Fruit fly (Drosophila melanogaster) whole organism, embryonic: ENCODE data around the gene Cdc14.
A peak's percentile ranks its signal among the peaks of the same experiment; 100 is the strongest.

ENCODE experiments used
- Adf1 ChIP-seq: fragments of 200-800 bp; sonication (Bioruptor generic); IDR thresholded peaks from 2 replicates; pipeline ENCODE4 v1.3.6; 2022; ENCODE audit warnings: missing biosample characterization, missing genetic modification characterization
- CG1024 ChIP-seq: fragments of 200-800 bp; sonication (Bioruptor generic); IDR thresholded peaks from 2 replicates; pipeline ENCODE4 v1.3.6; 2022; ENCODE audit warnings: missing biosample characterization, missing genetic modification characterization
- CG10959 ChIP-seq: fragments of 200-800 bp; sonication (Bioruptor generic); IDR thresholded peaks from 2 replicates; pipeline ENCODE4 v1.3.6; 2022; ENCODE audit warnings: missing biosample characterization, missing genetic modification characterization
- CG11093 ChIP-seq: fragments of 200-800 bp; sonication (Bioruptor generic); IDR thresholded peaks from 3 replicates; pipeline ENCODE4 v1.3.6; 2022; ENCODE audit warnings: missing biosample characterization, missing genetic modification characterization
- CG11398 ChIP-seq: fragments of 200-800 bp; sonication (Bioruptor generic); optimal IDR thresholded peaks from 2 replicates; lab custom pipeline; 2016; ENCODE audit warnings: missing biosample characterization, missing genetic modification characterization
- CG13296 ChIP-seq: fragments of 200-800 bp; sonication (Bioruptor generic); optimal IDR thresholded peaks from 3 replicates; lab custom pipeline; 2018; ENCODE audit warnings: missing biosample characterization, mild to moderate bottlenecking, missing genetic modification characterization
- CG15479 ChIP-seq: fragments of 200-800 bp; sonication (Bioruptor generic); optimal IDR thresholded peaks from 3 replicates; lab custom pipeline; 2019; ENCODE audit warnings: missing biosample characterization, mild to moderate bottlenecking, missing genetic modification characterization, moderate library complexity
- CG1603 ChIP-seq: fragments of 200-800 bp; sonication (Bioruptor generic); optimal IDR thresholded peaks from 2 replicates; lab custom pipeline; 2019; ENCODE audit warnings: missing biosample characterization, mild to moderate bottlenecking, missing genetic modification characterization, moderate library complexity
- CG16863 ChIP-seq: fragments of 200-800 bp; sonication (Bioruptor generic); optimal IDR thresholded peaks from 3 replicates; lab custom pipeline; 2016; ENCODE audit warnings: missing biosample characterization, missing genetic modification characterization
- CG17328 ChIP-seq: fragments of 200-800 bp; sonication (Bioruptor generic); IDR thresholded peaks from 2 replicates; pipeline ENCODE4 v1.3.6; 2022; ENCODE audit warnings: missing biosample characterization, missing genetic modification characterization
- CG17612 ChIP-seq: fragments of 200-800 bp; sonication (Bioruptor generic); IDR thresholded peaks from 2 replicates; pipeline ENCODE4 v1.3.6; 2022; ENCODE audit warnings: missing biosample characterization, missing genetic modification characterization
- CG18262 ChIP-seq: fragments of 200-800 bp; optimal IDR thresholded peaks from 3 replicates; lab custom pipeline; 2019; ENCODE audit warnings: missing biosample characterization, mild to moderate bottlenecking, missing genetic modification characterization, moderate library complexity
- CG30403 ChIP-seq: fragments of 200-800 bp; sonication (Bioruptor generic); optimal IDR thresholded peaks from 3 replicates; lab custom pipeline; 2016; ENCODE audit warnings: missing biosample characterization, missing genetic modification characterization
- CG43689 ChIP-seq: fragments of 200-800 bp; sonication (Bioruptor generic); IDR thresholded peaks from 2 replicates; pipeline ENCODE4 v1.3.6; 2022; ENCODE audit warnings: missing biosample characterization, missing genetic modification characterization
- CG4854 ChIP-seq: fragments of 200-800 bp; sonication (Bioruptor generic); optimal IDR thresholded peaks from 2 replicates; lab custom pipeline; 2016; ENCODE audit warnings: missing biosample characterization, missing genetic modification characterization, inconsistent platforms
- CG5180 ChIP-seq: fragments of 200-800 bp; sonication (Bioruptor generic); optimal IDR thresholded peaks from 3 replicates; lab custom pipeline; 2017; ENCODE audit warnings: missing biosample characterization, missing genetic modification characterization, mild to moderate bottlenecking, moderate library complexity, missing genetic modification reagents
- CG6791 ChIP-seq: fragments of 200-800 bp; sonication (Bioruptor generic); IDR thresholded peaks from 3 replicates; pipeline ENCODE4 v1.3.6; 2022; ENCODE audit warnings: missing biosample characterization, missing genetic modification characterization; ENCODE audit not compliant: partially characterized antibody
- CG9797 ChIP-seq: fragments of 200-800 bp; sonication (Bioruptor generic); optimal IDR thresholded peaks from 3 replicates; lab custom pipeline; 2018; ENCODE audit warnings: missing biosample characterization, mild to moderate bottlenecking, missing genetic modification characterization
- D19A ChIP-seq: fragments of 200-800 bp; optimal IDR thresholded peaks from 3 replicates; lab custom pipeline; 2019; ENCODE audit warnings: missing biosample characterization, mild to moderate bottlenecking, missing genetic modification characterization, moderate library complexity
- Ets65A ChIP-seq: fragments of 200-800 bp; sonication (Bioruptor generic); peaks from one replicate; lab custom pipeline; 2016; ENCODE audit warnings: missing biosample characterization, missing genetic modification characterization
- H15 ChIP-seq: fragments of 200-800 bp; sonication (Bioruptor generic); IDR thresholded peaks from 3 replicates; pipeline ENCODE4 v1.3.6; 2022; ENCODE audit warnings: missing biosample characterization, missing genetic modification characterization
- Hand ChIP-seq: fragments of 200-800 bp; sonication (Bioruptor generic); optimal IDR thresholded peaks from 2 replicates; lab custom pipeline; 2017; ENCODE audit warnings: mild to moderate bottlenecking, missing biosample characterization, missing genetic modification reagents, missing genetic modification characterization
- HmgD ChIP-seq: fragments of 200-800 bp; sonication (Bioruptor generic); optimal IDR thresholded peaks from 3 replicates; lab custom pipeline; 2016; ENCODE audit warnings: missing biosample characterization, missing genetic modification characterization
- Hr51 ChIP-seq, 2 experiments: fragments of 200-800 bp; sonication (Bioruptor generic); optimal IDR thresholded peaks; 2 replicates in 1 of 2; 3 replicates in 1 of 2; lab custom pipeline; 2016 to 2018; ENCODE audit warnings: missing biosample characterization in 2 of 2, missing genetic modification characterization in 2 of 2, mild to moderate bottlenecking in 1 of 2, moderate library complexity in 1 of 2
- Kr ChIP-seq: fragments of 200-800 bp; sonication (Bioruptor generic); optimal IDR thresholded peaks from 2 replicates; lab custom pipeline; 2017; ENCODE audit warnings: missing biosample characterization, mild to moderate bottlenecking, missing genetic modification characterization
- NC2α ChIP-seq: fragments of 200-800 bp; sonication (Bioruptor generic); optimal IDR thresholded peaks from 2 replicates; lab custom pipeline; 2016; ENCODE audit warnings: missing biosample characterization, missing genetic modification characterization
- TFAM ChIP-seq: fragments of 200-800 bp; sonication (Bioruptor generic); optimal IDR thresholded peaks from 2 replicates; lab custom pipeline; 2017; ENCODE audit warnings: missing biosample characterization, missing genetic modification characterization, inconsistent platforms
- amos ChIP-seq: fragments of 200-800 bp; sonication (Bioruptor generic); IDR thresholded peaks from 2 replicates; pipeline ENCODE4 v1.3.6; 2022; ENCODE audit warnings: missing biosample characterization, missing genetic modification characterization; ENCODE audit not compliant: partially characterized antibody
- ara ChIP-seq: fragments of 200-800 bp; sonication (Bioruptor generic); IDR thresholded peaks from 2 replicates; pipeline ENCODE4 v1.3.6; 2022; ENCODE audit warnings: missing biosample characterization, missing genetic modification characterization
- ash1 ChIP-seq: fragments of 200-800 bp; sonication (Bioruptor generic); optimal IDR thresholded peaks from 2 replicates; lab custom pipeline; 2018; ENCODE audit warnings: missing biosample characterization, mild to moderate bottlenecking, missing genetic modification characterization
- cad ChIP-seq: fragments of >200 bp; optimal IDR thresholded peaks from 2 replicates; lab custom pipeline; 2017; ENCODE audit warnings: missing biosample characterization, missing genetic modification characterization
- cato ChIP-seq: fragments of 200-800 bp; sonication (Bioruptor generic); optimal IDR thresholded peaks from 2 replicates; lab custom pipeline; 2016; ENCODE audit warnings: missing biosample characterization, missing genetic modification characterization, borderline replicate concordance
- caup ChIP-seq: fragments of 200-800 bp; sonication (Bioruptor generic); optimal IDR thresholded peaks from 3 replicates; lab custom pipeline; 2017; ENCODE audit warnings: missing biosample characterization, mild to moderate bottlenecking, missing genetic modification characterization, moderate library complexity; ENCODE audit not compliant: severe bottlenecking
- chm ChIP-seq: fragments of 200-800 bp; sonication (Bioruptor generic); IDR thresholded peaks from 2 replicates; pipeline ENCODE4 v1.3.6; 2022; ENCODE audit warnings: missing biosample characterization, missing genetic modification characterization
- ci ChIP-seq: fragments of 200-800 bp; sonication (Bioruptor generic); IDR thresholded peaks from 3 replicates; pipeline ENCODE4 v1.3.6; 2022; ENCODE audit warnings: missing biosample characterization, missing genetic modification characterization
- dmrt11E ChIP-seq: fragments of 200-800 bp; sonication (Bioruptor generic); optimal IDR thresholded peaks from 3 replicates; lab custom pipeline; 2018; ENCODE audit warnings: missing biosample characterization, mild to moderate bottlenecking, missing genetic modification characterization, moderate library complexity
- eve ChIP-seq, 2 experiments: fragments of >200 bp; optimal IDR thresholded peaks; 2 replicates each; lab custom pipeline; 2017; ENCODE audit warnings: missing biosample characterization in 2 of 2, missing genetic modification characterization in 2 of 2
- hbn ChIP-seq: fragments of 200-800 bp; sonication (Bioruptor generic); IDR thresholded peaks from 2 replicates; pipeline ENCODE4 v1.3.6; 2022; ENCODE audit warnings: missing biosample characterization, missing genetic modification characterization; ENCODE audit not compliant: partially characterized antibody
- ind ChIP-seq: fragments of 200-800 bp; sonication (Bioruptor generic); optimal IDR thresholded peaks from 3 replicates; lab custom pipeline; 2016; ENCODE audit warnings: missing biosample characterization, missing genetic modification characterization
- jumu ChIP-seq: fragments of 200-800 bp; sonication (Bioruptor generic); optimal IDR thresholded peaks from 3 replicates; lab custom pipeline; 2016; ENCODE audit warnings: missing biosample characterization, missing genetic modification characterization
- mirr ChIP-seq: fragments of 200-800 bp; sonication (Bioruptor generic); optimal IDR thresholded peaks from 3 replicates; lab custom pipeline; 2018; ENCODE audit warnings: missing biosample characterization, mild to moderate bottlenecking, missing genetic modification characterization
- otp ChIP-seq: fragments of 200-800 bp; sonication (Bioruptor generic); IDR thresholded peaks from 3 replicates; pipeline ENCODE4, ENCODE4 v1.3.6; 2022; ENCODE audit warnings: missing biosample characterization, missing genetic modification characterization
- scrt ChIP-seq: fragments of 200-800 bp; sonication (Bioruptor generic); optimal IDR thresholded peaks from 2 replicates; lab custom pipeline; 2018; ENCODE audit warnings: missing biosample characterization, mild to moderate bottlenecking, missing genetic modification characterization, moderate library complexity
- sima ChIP-seq: fragments of 200-800 bp; sonication (Bioruptor generic); optimal IDR thresholded peaks from 2 replicates; lab custom pipeline; 2016; ENCODE audit warnings: missing biosample characterization, missing genetic modification characterization
- sob ChIP-seq: fragments of 200-800 bp; sonication (Bioruptor generic); IDR thresholded peaks from 2 replicates; pipeline ENCODE4 v1.3.6; 2022; ENCODE audit warnings: missing biosample characterization, missing genetic modification characterization
- tna ChIP-seq: fragments of 200-800 bp; sonication (Bioruptor generic); IDR thresholded peaks from 2 replicates; pipeline ENCODE4 v1.3.6; 2022; ENCODE audit warnings: missing biosample characterization, missing genetic modification characterization; ENCODE audit not compliant: partially characterized antibody
- vfl ChIP-seq: fragments of 200-800 bp; sonication (Bioruptor generic); optimal IDR thresholded peaks from 2 replicates; lab custom pipeline; 2016; ENCODE audit warnings: missing biosample characterization, missing genetic modification characterization
- wek ChIP-seq: fragments of 200-800 bp; sonication (Bioruptor generic); optimal IDR thresholded peaks from 3 replicates; lab custom pipeline; 2018; ENCODE audit warnings: missing biosample characterization, mild to moderate bottlenecking, missing genetic modification characterization, moderate library complexity
- zfh2 ChIP-seq: fragments of 200-800 bp; sonication (Bioruptor generic); optimal IDR thresholded peaks from 2 replicates; lab custom pipeline; 2016; ENCODE audit warnings: missing biosample characterization, missing genetic modification characterization

Cdc14 gene

dm6 chr2L:7799804-7800433, 10.6 kb downstream of the Cdc14 start, which contains the start of the genes Herp and r2d2 (continued):
- no peak for TF ChIP-seq Kr
- no peak; the same call in 1 of the 2 replicates for TF ChIP-seq tna (GFP tag; lab: Robert Waterston, UW)
- peak; percentile 45 for TF ChIP-seq sima (GFP tag; lab: Kevin White, UChicago)
- peak; percentile 41; the same call in 1 of the 2 replicates for TF ChIP-seq CG43689 (GFP tag; lab: Robert Waterston, UW)
- TF ChIP-seq H15 (GFP tag; lab: Robert Waterston, UW), result peak; percentile 82
- peak; percentile 80 for TF ChIP-seq CG10959 (GFP tag; lab: Robert Waterston, UW)
- TF ChIP-seq wek (GFP tag; lab: Kevin White, UChicago), result peak; percentile 72
- peak; percentile 73 for TF ChIP-seq CG4854 (GFP tag; lab: Kevin White, UChicago)
- peak; percentile 94 for TF ChIP-seq jumu (GFP tag; lab: Kevin White, UChicago)
- peak; percentile 85 for TF ChIP-seq dmrt11E (tag; lab: Kevin White, UChicago)
- TF ChIP-seq otp, result peak; percentile 67; the same call in 1 of the 3 replicates
- peak; percentile 66 for TF ChIP-seq CG5180
- TF ChIP-seq CG11093, result peak; percentile 85; the same call in 2 of the 3 replicates
- TF ChIP-seq CG17612 (GFP tag; lab: Robert Waterston, UW), result peak; percentile 43; the same call in 1 of the 2 replicates
- TF ChIP-seq D19A (tag; lab: Kevin White, UChicago), result peak; percentile 83
- TF ChIP-seq CG16863 (GFP tag; lab: Kevin White, UChicago), result peak; percentile 85
- TF ChIP-seq mirr (GFP tag; lab: Kevin White, UChicago), result peak; percentile 93
- TF ChIP-seq ci (GFP tag; lab: Robert Waterston, UW), result peak; percentile 82; the same call in 2 of the 3 replicates
- TF ChIP-seq sob (GFP tag; lab: Robert Waterston, UW), result peak; percentile 94
- peak; percentile 96 for TF ChIP-seq CG30403 (GFP tag; lab: Kevin White, UChicago)
- peak; percentile 66 for TF ChIP-seq cato (GFP tag; lab: Kevin White, UChicago)
- peak; percentile 73 for TF ChIP-seq hbn (GFP tag; lab: Robert Waterston, UW)
- peak; percentile 92 for TF ChIP-seq CG13296 (GFP tag; lab: Kevin White, UChicago)
- TF ChIP-seq vfl, result peak; percentile 83
- TF ChIP-seq TFAM, result peak; percentile 50
- peak in 1 of 2 experiments; percentile 88 for TF ChIP-seq eve (GFP tag; optimal IDR thresholded peaks at IDR 0.05; lab: Kevin White, UChicago)
- peak; percentile 79 for TF ChIP-seq CG15479 (GFP tag; lab: Kevin White, UChicago)
- TF ChIP-seq zfh2, result peak; percentile 97
- peak; percentile 55 for TF ChIP-seq ash1 (GFP tag; lab: Kevin White, UChicago)
- TF ChIP-seq ind, result peak; percentile 93
- peak; percentile 76 for TF ChIP-seq ara (GFP tag; lab: Robert Waterston, UW)
- peak; percentile 87 to 91 for TF ChIP-seq Hr51 (GFP tag; optimal IDR thresholded peaks at IDR 0.05; lab: Kevin White, UChicago)
- no peak for TF ChIP-seq CG1024
- TF ChIP-seq NC2α (GFP tag; lab: Kevin White, UChicago), result peak; percentile 84
- peak; percentile 99 for TF ChIP-seq Ets65A (GFP tag; lab: Kevin White, UChicago)
- TF ChIP-seq caup, result peak; percentile 90
- TF ChIP-seq Hand (GFP tag; lab: Kevin White, UChicago), result peak; percentile 75
- peak; percentile 77 for TF ChIP-seq chm (GFP tag; lab: Robert Waterston, UW)
- peak; percentile 73 for TF ChIP-seq CG17328
- peak; percentile 70; the same call in 1 of the 2 replicates for TF ChIP-seq amos (GFP tag; lab: Robert Waterston, UW)
- TF ChIP-seq CG9797 (GFP tag; lab: Kevin White, UChicago), result peak; percentile 60
- TF ChIP-seq cad (GFP tag; lab: Kevin White, UChicago), result no peak
- peak; percentile 88 for TF ChIP-seq CG18262
- TF ChIP-seq CG1603, result peak; percentile 90
- peak; percentile 58; the same call in 2 of the 3 replicates for TF ChIP-seq CG6791 (GFP tag; lab: Robert Waterston, UW)
- peak; percentile 90 for TF ChIP-seq scrt
- peak; percentile 97 for TF ChIP-seq HmgD (GFP tag; lab: Kevin White, UChicago)
- TF ChIP-seq Adf1, result peak; percentile 64
- TF ChIP-seq CG11398 (GFP tag; lab: Kevin White, UChicago), result peak; percentile 85
